Worm (Caenorhabditis elegans): Measurements from ENCODE around the gene T12D8.9.

The T12D8.9 gene

ce11 chrIII:13660123-13660522, 43.2 kb downstream of the T12D8.9 start:
- no peak for TF ChIP-seq hlh-11 (tag; optimal IDR thresholded peaks at IDR 0.05)
- no peak for TF ChIP-seq madf-9 (GFP tag; conservative IDR thresholded peaks at IDR 0.05)
- no peak for TF ChIP-seq nhr-76 (tag; optimal IDR thresholded peaks at IDR 0.05)
- TF ChIP-seq egl-43 (GFP tag; IDR thresholded peaks at IDR 0.05) = 0 out of 2 replicates have a peak, but pooled peaks have one; percentile 45
- TF ChIP-seq set-16 (GFP tag; IDR thresholded peaks at IDR 0.05) = peak; percentile 32; the same call in 1 of the 2 replicates

ce11 chrIII:13666406-13666805, 49.5 kb downstream of the T12D8.9 start:
- no peak for TF ChIP-seq saeg-2 (GFP tag; IDR thresholded peaks at IDR 0.05)
- TF ChIP-seq ZK337.2 (GFP tag; IDR thresholded peaks at IDR 0.05) = no peak
- no peak for TF ChIP-seq arid-1 (GFP tag; conservative IDR thresholded peaks at IDR 0.05)
- no peak for TF ChIP-seq zip-2 (tag; optimal IDR thresholded peaks at IDR 0.05)
- TF ChIP-seq lsy-2 (tag; optimal IDR thresholded peaks at IDR 0.05) = peak in 1 of 2 experiments; percentile 42
- TF ChIP-seq Y75B8A.6 (GFP tag; IDR thresholded peaks at IDR 0.05) = no peak
- TF ChIP-seq cey-2 (tag; optimal IDR thresholded peaks at IDR 0.05; ENCODE audit: borderline replicate concordance, insufficient read depth) = no peak
- no peak for TF ChIP-seq snpc-1.2 (GFP tag; IDR thresholded peaks at IDR 0.05)
- no peak for TF ChIP-seq nhr-11 (tag; optimal IDR thresholded peaks at IDR 0.05)
- no peak for TF ChIP-seq dmd-6 (GFP tag; IDR thresholded peaks at IDR 0.05)
- no peak for TF ChIP-seq nhr-111 (GFP tag; optimal IDR thresholded peaks at IDR 0.05)
- no peak for TF ChIP-seq nhr-42 (GFP tag; IDR thresholded peaks at IDR 0.05)
- peak in 1 of 2 experiments; percentile 64 for TF ChIP-seq unc-62 (GFP tag; optimal IDR thresholded peaks at IDR 0.05 in 1 of 2)
- TF ChIP-seq unc-62 (tag; optimal IDR thresholded peaks at IDR 0.05) = no peak
- TF ChIP-seq fkh-10 (GFP tag; optimal IDR thresholded peaks at IDR 0.05) = no peak
- no peak for TF ChIP-seq lim-7 (GFP tag; IDR thresholded peaks at IDR 0.05)
- TF ChIP-seq nhr-10 (tag; optimal IDR thresholded peaks at IDR 0.05) = no peak
- TF ChIP-seq daf-8 (GFP tag; IDR thresholded peaks at IDR 0.05) = no peak
- no peak for TF ChIP-seq tag-97 (GFP tag; IDR thresholded peaks at IDR 0.05)

- TF ChIP-seq nhr-102 (tag; optimal IDR thresholded peaks at IDR 0.05) = no peak
- no peak for TF ChIP-seq T26A8.4 (GFP tag; IDR thresholded peaks at IDR 0.05)
- no peak for TF ChIP-seq lin-39 (tag; optimal IDR thresholded peaks at IDR 0.05)
- TF ChIP-seq mes-2 (tag; optimal IDR thresholded peaks at IDR 0.05; ENCODE audit: poor library complexity, severe bottlenecking) = no peak
- TF ChIP-seq unc-62 (GFP tag; optimal IDR thresholded peaks at IDR 0.05 in 1 of 2) = peak in 1 of 2 experiments; percentile 47
- TF ChIP-seq unc-62 (tag; optimal IDR thresholded peaks at IDR 0.05) = no peak
These were observed 50.8 kb downstream of the T12D8.9 start, which contains the start of gene flp-15 for ce11 chrIII:13667739-13668138. flp-15 (minus strand) TSS chrIII:13667839.

ce11 chrIII:13669519-13669918, 52.6 kb downstream of the T12D8.9 start:
- TF ChIP-seq unc-62 (GFP tag; optimal IDR thresholded peaks at IDR 0.05 in 1 of 2) = peak in 1 of 2 experiments; percentile 92
- TF ChIP-seq unc-62 (tag; optimal IDR thresholded peaks at IDR 0.05) = no peak
- TF ChIP-seq snpc-1.2 (GFP tag; IDR thresholded peaks at IDR 0.05) = no peak
